Worm (Caenorhabditis elegans) whole organism, midembryonic: ENCODE measurements around the gene glrx-5.

Experiments used
- T22C8.4 ChIP-seq: fragments of 200-800 bp; sonication (Bioruptor generic); IDR thresholded peaks from 2 replicates; pipeline ENCODE4 v1.3.6; 2022; ENCODE audit warnings: missing genetic modification characterization, missing compliant biosample characterization
- cog-1 ChIP-seq: sonication (generic microtip); optimal IDR thresholded peaks from 2 replicates; lab custom pipeline; 2016; ENCODE audit warnings: missing genetic modification characterization, missing compliant biosample characterization
- flt-1 ChIP-seq: fragments of 200-800 bp; sonication (Bioruptor generic); IDR thresholded peaks from 2 replicates; pipeline ENCODE4 v1.3.6; 2022; ENCODE audit warnings: missing genetic modification characterization, missing compliant biosample characterization
- klf-2 ChIP-seq: fragments of 200-800 bp; sonication (Bioruptor generic); conservative IDR thresholded peaks from 2 replicates; pipeline ENCODE4 v1.3.6; 2022; ENCODE audit warnings: missing genetic modification reagents, missing genetic modification characterization, missing compliant biosample characterization
- med-1 ChIP-seq: sonication (generic microtip); optimal IDR thresholded peaks from 2 replicates; lab custom pipeline; 2017; ENCODE audit warnings: missing genetic modification characterization, mild to moderate bottlenecking, missing compliant biosample characterization, antibody characterized with exemption, missing genetic modification reagents; ENCODE audit not compliant: insufficient read depth
- ref-1 ChIP-seq: fragments of 200-800 bp; sonication (Bioruptor generic); conservative IDR thresholded peaks from 2 replicates; pipeline ENCODE4 v1.3.6; 2022; ENCODE audit warnings: missing genetic modification reagents, missing genetic modification characterization, missing compliant biosample characterization
- tab-1 ChIP-seq: fragments of 200-800 bp; sonication (Bioruptor generic); IDR thresholded peaks from 2 replicates; pipeline ENCODE4 v1.3.6; 2022; ENCODE audit warnings: missing genetic modification characterization, missing compliant biosample characterization
- ztf-23 ChIP-seq: fragments of 200-800 bp; sonication (Bioruptor generic); IDR thresholded peaks from 2 replicates; pipeline ENCODE4 v1.3.6; 2022; ENCODE audit warnings: missing genetic modification reagents, missing genetic modification characterization, missing compliant biosample characterization
- ztf-29 ChIP-seq: fragments of 200-800 bp; sonication (Bioruptor generic); IDR thresholded peaks from 2 replicates; pipeline ENCODE4 v1.3.6; 2022; ENCODE audit warnings: missing genetic modification reagents, missing genetic modification characterization, missing compliant biosample characterization

The glrx-5 gene

DNA sequence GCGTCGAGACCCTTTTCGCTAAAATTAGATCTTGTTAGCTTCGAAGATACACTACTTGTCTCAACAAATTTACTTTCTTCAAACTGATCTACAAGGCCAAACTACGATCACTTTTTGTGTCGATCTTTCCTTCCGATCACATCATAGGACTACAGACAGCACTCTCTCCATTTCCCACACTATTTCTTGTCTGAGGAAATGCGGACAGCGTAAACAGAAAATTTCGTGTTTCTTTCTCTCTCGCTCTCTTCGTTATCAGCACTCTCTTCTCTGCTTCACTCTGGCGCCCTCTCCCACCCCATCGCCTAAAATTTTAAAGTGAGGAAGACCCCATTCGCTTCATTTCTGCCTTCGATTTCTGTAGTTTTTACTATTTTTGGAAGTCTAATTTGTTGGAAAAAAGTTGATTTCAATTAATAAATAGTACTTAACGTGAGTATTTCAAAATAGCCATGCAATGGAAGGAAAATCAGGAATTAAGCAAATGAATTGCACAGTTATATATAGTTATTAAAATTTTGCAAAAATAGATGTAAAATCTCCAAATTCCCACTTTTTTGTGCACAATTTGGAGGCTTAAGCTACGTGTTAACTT lies 38.2 kb downstream of the glrx-5 start:
- TF ChIP-seq tab-1 (GFP tag; lab: Robert Waterston, UW) (no peak), ref-1 (GFP tag; lab: Robert Waterston, UW) (no peak), med-1 (no peak), ztf-23 (GFP tag; lab: Robert Waterston, UW) (no peak), flt-1 (no peak), T22C8.4 (GFP tag; lab: Robert Waterston, UW) (no peak), klf-2 (GFP tag; lab: Robert Waterston, UW) (no peak), ztf-29 (GFP tag; lab: Robert Waterston, UW) (no peak; the same call in 1 of the 2 replicates), cog-1 (tag; lab: Kevin White, UChicago) (no peak)

DNA sequence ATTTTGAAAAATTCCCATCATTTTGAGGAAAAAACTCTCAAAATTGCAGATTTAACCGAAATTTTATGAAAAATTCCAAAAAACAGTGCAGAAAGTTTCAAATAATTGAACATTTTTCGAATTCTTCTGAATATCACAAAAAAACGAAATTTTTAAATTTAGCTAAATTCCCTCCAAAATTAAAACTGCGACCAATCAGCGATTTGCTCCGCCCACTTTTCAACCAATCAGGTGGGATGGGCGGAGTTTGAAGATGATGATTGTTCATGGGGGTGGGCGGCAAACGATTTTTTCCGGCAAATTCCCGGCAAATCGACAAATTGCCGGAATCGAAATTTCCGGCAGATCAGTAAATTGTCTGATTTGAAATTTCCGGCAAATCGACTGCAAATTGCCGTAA lies 39.4 kb downstream of the glrx-5 start:
- TF ChIP-seq ztf-23 (GFP tag; lab: Robert Waterston, UW) (no peak), tab-1 (GFP tag; lab: Robert Waterston, UW) (no peak), T22C8.4 (GFP tag; lab: Robert Waterston, UW) (no peak), cog-1 (tag; lab: Kevin White, UChicago) (no peak), ztf-29 (GFP tag; lab: Robert Waterston, UW) (no peak), med-1 (no peak), ref-1 (GFP tag; lab: Robert Waterston, UW) (no peak), klf-2 (GFP tag; lab: Robert Waterston, UW) (no peak), flt-1 (no peak)

DNA sequence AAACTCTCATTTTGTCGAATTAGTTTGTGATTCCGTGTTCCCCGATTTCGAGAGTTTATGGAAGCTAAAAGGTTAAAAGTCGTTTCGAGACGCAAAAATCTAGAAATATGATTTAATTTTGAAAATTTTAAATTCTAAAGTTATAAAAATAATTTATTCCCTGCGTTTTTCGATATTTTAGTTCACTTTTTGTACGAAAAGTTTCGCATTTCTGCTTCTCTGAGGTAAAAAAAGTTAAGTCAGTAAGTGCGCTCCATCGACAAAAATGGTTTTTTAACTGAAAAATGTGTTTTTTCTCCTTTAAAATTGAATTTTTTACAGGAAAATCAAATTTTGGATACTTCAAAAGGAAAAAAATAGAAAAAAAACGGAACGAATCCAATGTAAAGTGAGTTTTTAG lies 40.2 kb downstream of the glrx-5 start, which contains the start of gene zip-1:
Gene zip-1, plus strand, starts transcription at position 301 of the 400 bp plus-strand sequence.
- TF ChIP-seq ztf-29 (GFP tag; lab: Robert Waterston, UW) (no peak), med-1 (no peak), klf-2 (GFP tag; lab: Robert Waterston, UW) (no peak)

DNA sequence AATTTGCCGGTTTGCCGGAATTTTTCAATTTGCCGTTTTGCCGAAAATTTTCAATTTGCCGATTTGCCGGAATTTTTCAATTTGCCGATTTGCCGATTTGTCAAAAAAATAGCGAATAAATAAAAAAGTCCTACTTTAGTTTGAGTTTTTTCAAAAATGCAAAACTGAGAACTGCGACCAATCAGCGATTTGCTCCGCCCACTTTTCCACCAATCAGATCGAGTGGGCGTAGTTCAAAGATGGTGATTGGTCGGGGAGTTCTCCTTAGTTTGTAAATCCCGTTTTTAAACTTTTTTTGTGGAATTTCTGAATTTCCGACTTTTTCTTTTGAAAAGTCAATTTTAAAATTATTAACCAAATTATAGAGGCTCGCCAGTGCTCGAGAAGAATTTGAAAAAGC lies 42.4 kb downstream of the glrx-5 start:
- no peak for TF ChIP-seq ref-1 (GFP tag; lab: Robert Waterston, UW)
- no peak for TF ChIP-seq T22C8.4 (GFP tag; lab: Robert Waterston, UW)
- no peak for TF ChIP-seq med-1
- TF ChIP-seq tab-1 (GFP tag; lab: Robert Waterston, UW), result no peak
- TF ChIP-seq ztf-23 (GFP tag; lab: Robert Waterston, UW), result no peak
- TF ChIP-seq klf-2 (GFP tag; lab: Robert Waterston, UW), result no peak
- no peak for TF ChIP-seq ztf-29 (GFP tag; lab: Robert Waterston, UW)
- no peak for TF ChIP-seq flt-1
- no peak for TF ChIP-seq cog-1 (tag; lab: Kevin White, UChicago)

DNA sequence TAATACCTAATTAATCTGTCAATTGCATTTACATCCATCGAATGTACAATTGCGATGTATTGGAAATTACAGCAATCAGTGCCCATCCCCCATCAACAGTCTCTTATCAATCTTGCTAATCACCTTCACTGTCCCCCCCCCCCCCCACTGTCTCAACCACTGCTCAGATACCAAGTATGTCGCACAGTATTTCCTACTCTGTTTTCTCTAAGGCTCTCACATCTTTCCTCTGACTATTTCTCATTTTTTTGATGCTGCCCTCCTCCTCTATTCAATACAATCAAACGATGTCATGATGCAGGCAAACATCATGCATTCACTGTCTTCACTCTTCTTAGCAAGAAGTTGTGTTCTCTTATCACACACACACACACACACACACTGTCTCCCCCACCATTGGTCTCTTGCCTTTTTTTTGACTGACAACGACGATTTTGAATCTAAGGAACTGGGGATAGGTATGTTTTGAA lies 46.1 kb downstream of the glrx-5 start, which contains the start of the genes zip-12 and Y75B8A.63:
Gene zip-12, plus strand, starts transcription at position 387 of the 470 bp plus-strand sequence.
Gene Y75B8A.63, plus strand, starts transcription at position 420 of the 470 bp plus-strand sequence.
- no peak for TF ChIP-seq T22C8.4 (GFP tag; lab: Robert Waterston, UW)
- no peak for TF ChIP-seq ztf-23 (GFP tag; lab: Robert Waterston, UW)
- no peak for TF ChIP-seq tab-1 (GFP tag; lab: Robert Waterston, UW)
- TF ChIP-seq flt-1, result no peak
- no peak for TF ChIP-seq cog-1 (tag; lab: Kevin White, UChicago)
- no peak for TF ChIP-seq ztf-29 (GFP tag; lab: Robert Waterston, UW)
- TF ChIP-seq med-1, result no peak
- TF ChIP-seq ref-1 (GFP tag; lab: Robert Waterston, UW), result no peak
- no peak for TF ChIP-seq klf-2 (GFP tag; lab: Robert Waterston, UW)

DNA sequence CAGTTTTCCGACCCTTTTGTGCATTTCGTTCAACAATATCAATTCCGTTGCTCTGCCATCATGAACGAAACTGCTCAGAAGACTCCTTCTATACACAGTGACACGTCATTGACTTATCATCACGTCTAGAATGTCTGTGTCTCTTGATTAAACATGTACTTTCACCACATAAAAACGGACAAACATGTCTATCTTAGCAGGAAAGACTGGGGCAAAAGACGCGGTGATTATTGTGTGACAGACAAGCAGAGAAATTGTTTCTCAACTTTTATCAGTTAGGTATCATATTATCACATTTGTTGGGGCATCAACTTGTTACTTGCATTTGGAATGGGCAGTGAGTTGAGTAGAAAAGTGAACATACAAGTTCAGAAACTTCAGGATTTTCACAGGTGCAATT lies 48.4 kb downstream of the glrx-5 start:
- TF ChIP-seq cog-1 (tag; lab: Kevin White, UChicago), result no peak
- no peak for TF ChIP-seq klf-2 (GFP tag; lab: Robert Waterston, UW)
- no peak for TF ChIP-seq ztf-23 (GFP tag; lab: Robert Waterston, UW)
